Worm (Caenorhabditis elegans) whole organism, young adult: ENCODE results near the gene srh-148.

Experiments used
- B0019.2 ChIP-seq: fragments of 200-800 bp; sonication (Bioruptor generic); conservative IDR thresholded peaks from 2 replicates; pipeline ENCODE4 v1.3.6; 2022; ENCODE audit warnings: missing genetic modification reagents, missing genetic modification characterization, missing compliant biosample characterization
- B0336.3 ChIP-seq: fragments of 200-800 bp; sonication (Bioruptor generic); IDR thresholded peaks from 2 replicates; pipeline ENCODE4 v1.3.6; 2022; ENCODE audit warnings: missing genetic modification characterization, missing compliant biosample characterization
- F10E7.11 ChIP-seq: sonication (generic microtip); optimal IDR thresholded peaks from 2 replicates; lab custom pipeline; 2017; ENCODE audit warnings: mild to moderate bottlenecking, missing genetic modification characterization, moderate library complexity, missing compliant biosample characterization
- F22D6.2 ChIP-seq: sonication (generic microtip); optimal IDR thresholded peaks from 2 replicates; lab custom pipeline; 2016; ENCODE audit warnings: mild to moderate bottlenecking, missing genetic modification characterization, missing compliant biosample characterization
- F23B12.7 ChIP-seq: sonication (generic microtip); optimal IDR thresholded peaks from 2 replicates; lab custom pipeline; 2017; ENCODE audit warnings: missing genetic modification characterization, mild to moderate bottlenecking, missing compliant biosample characterization, antibody characterized with exemption, moderate library complexity; ENCODE audit not compliant: insufficient read depth
- F55B11.4 ChIP-seq: sonication (generic microtip); optimal IDR thresholded peaks from 2 replicates; lab custom pipeline; 2016; ENCODE audit warnings: missing compliant biosample characterization, missing genetic modification characterization, borderline replicate concordance; ENCODE audit not compliant: insufficient read depth
- F57C9.4 ChIP-seq: sonication (generic microtip); optimal IDR thresholded peaks from 2 replicates; lab custom pipeline; 2017; ENCODE audit warnings: mild to moderate bottlenecking, missing genetic modification characterization, missing compliant biosample characterization
- T07F8.4 ChIP-seq: sonication (generic microtip); optimal IDR thresholded peaks from 2 replicates; lab custom pipeline; 2016; ENCODE audit warnings: mild to moderate bottlenecking, missing genetic modification characterization, moderate library complexity, missing compliant biosample characterization
- Y53G8AR.9 ChIP-seq: fragments of 200-800 bp; sonication (Bioruptor generic); conservative IDR thresholded peaks from 2 replicates; pipeline ENCODE4 v1.3.6; 2022; ENCODE audit warnings: missing genetic modification reagents, missing genetic modification characterization, missing compliant biosample characterization
- Y56A3A.18 ChIP-seq: fragments of 200-800 bp; sonication (Bioruptor generic); IDR thresholded peaks from 2 replicates; pipeline ENCODE4 v1.3.6; 2022; ENCODE audit warnings: missing genetic modification reagents, missing genetic modification characterization, missing compliant biosample characterization
- ZK185.1 ChIP-seq: sonication (generic microtip); optimal IDR thresholded peaks from 2 replicates; lab custom pipeline; 2016; ENCODE audit warnings: mild to moderate bottlenecking, missing genetic modification characterization, missing compliant biosample characterization; ENCODE audit not compliant: poor library complexity, severe bottlenecking
- akir-1 ChIP-seq: fragments of 200-800 bp; sonication (Bioruptor generic); optimal IDR thresholded peaks from 2 replicates; lab custom pipeline; 2018; ENCODE audit warnings: mild to moderate bottlenecking, missing genetic modification characterization, moderate library complexity, missing compliant biosample characterization
- atf-7 ChIP-seq: sonication (generic microtip); optimal IDR thresholded peaks from 2 replicates; lab custom pipeline; 2017; ENCODE audit warnings: mild to moderate bottlenecking, missing genetic modification characterization, missing compliant biosample characterization
- bed-1 ChIP-seq: fragments of 200-800 bp; sonication (Bioruptor generic); IDR thresholded peaks from 2 replicates; pipeline ENCODE4 v1.3.6; 2022; ENCODE audit warnings: missing genetic modification reagents, missing genetic modification characterization, missing compliant biosample characterization
- cebp-1 ChIP-seq, 2 experiments: fragments of 200-800 bp in 1 of 2; sonication (Bioruptor generic) in 1 of 2; sonication (generic microtip) in 1 of 2; IDR thresholded peaks in 1 of 2; optimal IDR thresholded peaks in 1 of 2; 2 replicates each; pipeline versions ENCODE4 v1.3.6 to Lab custom; 2017 to 2022; ENCODE audit warnings: missing compliant biosample characterization in 2 of 2, missing genetic modification characterization in 2 of 2, mild to moderate bottlenecking in 1 of 2, missing genetic modification reagents in 1 of 2, moderate library complexity in 1 of 2
- cebp-2 ChIP-seq: fragments of 200-800 bp; sonication (Bioruptor generic); IDR thresholded peaks from 2 replicates; pipeline ENCODE4 v1.3.6; 2022; ENCODE audit warnings: missing genetic modification characterization, missing compliant biosample characterization
- ceh-100 ChIP-seq: fragments of 200-800 bp; sonication (Bioruptor generic); IDR thresholded peaks from 2 replicates; pipeline ENCODE4 v1.3.6; 2022; ENCODE audit warnings: missing genetic modification reagents, missing genetic modification characterization, missing compliant biosample characterization
- ceh-27 ChIP-seq: fragments of 200-800 bp; sonication (Bioruptor generic); optimal IDR thresholded peaks from 2 replicates; lab custom pipeline; 2018; ENCODE audit warnings: mild to moderate bottlenecking, missing genetic modification characterization, moderate library complexity, missing compliant biosample characterization
- ceh-58 ChIP-seq: fragments of 200-800 bp; sonication (Bioruptor generic); IDR thresholded peaks from 2 replicates; pipeline ENCODE4 v1.3.6; 2022; ENCODE audit warnings: missing genetic modification characterization, missing compliant biosample characterization
- die-1 ChIP-seq: sonication (generic microtip); optimal IDR thresholded peaks from 2 replicates; lab custom pipeline; 2016; ENCODE audit warnings: missing genotype, mild to moderate bottlenecking, missing genetic modification characterization, missing compliant biosample characterization
- dox-1 ChIP-seq: fragments of 200-800 bp; sonication (Bioruptor generic); IDR thresholded peaks from 2 replicates; pipeline ENCODE4 v1.3.6; 2022; ENCODE audit warnings: missing genetic modification reagents, missing genetic modification characterization, missing compliant biosample characterization
- ets-4 ChIP-seq: fragments of 200-800 bp; sonication (Bioruptor generic); optimal IDR thresholded peaks from 2 replicates; lab custom pipeline; 2018; ENCODE audit warnings: mild to moderate bottlenecking, missing genetic modification characterization, missing compliant biosample characterization
- fkh-3 ChIP-seq: sonication (generic microtip); optimal IDR thresholded peaks from 2 replicates; lab custom pipeline; 2016; ENCODE audit warnings: mild to moderate bottlenecking, missing genetic modification characterization, missing compliant biosample characterization
- hmg-20 ChIP-seq: fragments of 200-800 bp; sonication (Bioruptor generic); IDR thresholded peaks from 2 replicates; pipeline ENCODE4 v1.3.6; 2022; ENCODE audit warnings: missing genetic modification reagents, missing genetic modification characterization, missing compliant biosample characterization
- hrde-1 ChIP-seq: sonication (generic microtip); optimal IDR thresholded peaks from 2 replicates; lab custom pipeline; 2016; ENCODE audit warnings: missing genetic modification characterization, mild to moderate bottlenecking, missing compliant biosample characterization, moderate library complexity, missing genotype, missing genetic modification reagents, borderline replicate concordance
- madf-8 ChIP-seq: fragments of 200-800 bp; sonication (Bioruptor generic); conservative IDR thresholded peaks from 2 replicates; pipeline ENCODE4 v1.3.6; 2022; ENCODE audit warnings: missing genetic modification reagents, missing genetic modification characterization, missing compliant biosample characterization
- mel-28 ChIP-seq: sonication (generic microtip); optimal IDR thresholded peaks from 2 replicates; lab custom pipeline; 2016; ENCODE audit warnings: borderline replicate concordance, mild to moderate bottlenecking, missing genetic modification characterization, missing compliant biosample characterization
- nfyb-1 ChIP-seq: fragments of 200-800 bp; sonication (Bioruptor generic); IDR thresholded peaks from 2 replicates; pipeline ENCODE4 v1.3.6; 2022; ENCODE audit warnings: missing genetic modification reagents, missing genetic modification characterization, missing compliant biosample characterization
- rcor-1 ChIP-seq: fragments of 200-800 bp; sonication (Bioruptor generic); IDR thresholded peaks from 2 replicates; pipeline ENCODE4 v1.3.6; 2022; ENCODE audit warnings: missing genetic modification reagents, missing genetic modification characterization, missing compliant biosample characterization
- rpc-1 ChIP-seq, 2 experiments: fragments of 150-350 bp in 1 of 2; sonication (generic microtip) in 1 of 2; optimal IDR thresholded peaks; 2 replicates each; lab custom pipeline; 2014 to 2018; ENCODE audit warnings: missing biosample characterization in 1 of 2, missing genetic modification characterization in 1 of 2, missing genetic modification reagents in 1 of 2, missing genotype in 1 of 2
- snpc-1.1 ChIP-seq: sonication (generic microtip); optimal IDR thresholded peaks from 2 replicates; lab custom pipeline; 2017; ENCODE audit warnings: missing genetic modification characterization, mild to moderate bottlenecking, missing compliant biosample characterization, antibody characterized with exemption, moderate library complexity, missing genotype, missing genetic modification reagents; ENCODE audit not compliant: insufficient read depth
- snpc-3.4 ChIP-seq: sonication (generic microtip); optimal IDR thresholded peaks from 2 replicates; lab custom pipeline; 2017; ENCODE audit warnings: missing genetic modification characterization, mild to moderate bottlenecking, missing compliant biosample characterization, antibody characterized with exemption, moderate library complexity, missing genotype, missing genetic modification reagents
- snpc-4 ChIP-seq, 5 experiments: fragments of 150-350 bp in 1 of 5; sonication (generic microtip) in 4 of 5; optimal IDR thresholded peaks; 2 replicates each; lab custom pipeline; 2014 to 2018; ENCODE audit warnings: missing genetic modification characterization in 5 of 5, missing biosample characterization in 3 of 5, antibody characterized with exemption in 2 of 5, mild to moderate bottlenecking in 2 of 5, missing compliant biosample characterization in 2 of 5, missing genotype in 2 of 5, moderate library complexity in 2 of 5, missing genetic modification reagents in 1 of 5
- sptf-2 ChIP-seq: fragments of 200-800 bp; sonication (Bioruptor generic); optimal IDR thresholded peaks from 2 replicates; lab custom pipeline; 2018; ENCODE audit warnings: mild to moderate bottlenecking, missing genetic modification characterization, missing compliant biosample characterization
- tlf-1 ChIP-seq: fragments of 200-800 bp; sonication (Bioruptor generic); optimal IDR thresholded peaks from 2 replicates; lab custom pipeline; 2018; ENCODE audit warnings: mild to moderate bottlenecking, missing genetic modification characterization, missing compliant biosample characterization
- xnd-1 ChIP-seq: sonication (generic microtip); optimal IDR thresholded peaks from 2 replicates; lab custom pipeline; 2016; ENCODE audit warnings: missing genotype, missing genetic modification reagents, missing genetic modification characterization, missing compliant biosample characterization

The srh-148 gene

ce11 chrV:15880705-15881104 is 22.5 kb upstream of the srh-148 start (continued):
- TF ChIP-seq F57C9.4 (tag; lab: Kevin White, UChicago) (no peak), dox-1 (GFP tag; lab: Robert Waterston, UW) (0 out of 2 replicates have a peak, but pooled peaks have one; percentile 23), cebp-1 (GFP tag; IDR thresholded peaks at IDR 0.05; lab: Robert Waterston, UW) (peak; percentile 91), cebp-1 (tag; optimal IDR thresholded peaks at IDR 0.05; lab: Kevin White, UChicago) (peak; percentile 94), B0336.3 (GFP tag; lab: Robert Waterston, UW) (0 out of 2 replicates have a peak, but pooled peaks have one; percentile 35), ceh-58 (no peak), Y56A3A.18 (GFP tag; lab: Robert Waterston, UW) (no peak), sptf-2 (GFP tag; lab: Kevin White, UChicago) (no peak), hrde-1 (tag; lab: Kevin White, UChicago) (no peak), bed-1 (GFP tag; lab: Robert Waterston, UW) (no peak), ceh-27 (no peak), hmg-20 (GFP tag; lab: Robert Waterston, UW) (no peak), fkh-3 (tag; lab: Kevin White, UChicago) (no peak), mel-28 (tag; lab: Kevin White, UChicago) (no peak), akir-1 (GFP tag; lab: Kevin White, UChicago) (no peak), ets-4 (GFP tag; lab: Kevin White, UChicago) (no peak), tlf-1 (GFP tag; lab: Kevin White, UChicago) (no peak), snpc-3.4 (no peak), snpc-1.1 (tag; lab: Kevin White, UChicago) (no peak), F10E7.11 (tag; lab: Kevin White, UChicago) (no peak), Y53G8AR.9 (no peak), nfyb-1 (GFP tag; lab: Robert Waterston, UW) (peak; percentile 60; the same call in 1 of the 2 replicates), atf-7 (tag; lab: Kevin White, UChicago) (peak; percentile 73), madf-8 (GFP tag; lab: Robert Waterston, UW) (no peak)
- TF ChIP-seq, all 124 proteins: peak for 10

DNA sequence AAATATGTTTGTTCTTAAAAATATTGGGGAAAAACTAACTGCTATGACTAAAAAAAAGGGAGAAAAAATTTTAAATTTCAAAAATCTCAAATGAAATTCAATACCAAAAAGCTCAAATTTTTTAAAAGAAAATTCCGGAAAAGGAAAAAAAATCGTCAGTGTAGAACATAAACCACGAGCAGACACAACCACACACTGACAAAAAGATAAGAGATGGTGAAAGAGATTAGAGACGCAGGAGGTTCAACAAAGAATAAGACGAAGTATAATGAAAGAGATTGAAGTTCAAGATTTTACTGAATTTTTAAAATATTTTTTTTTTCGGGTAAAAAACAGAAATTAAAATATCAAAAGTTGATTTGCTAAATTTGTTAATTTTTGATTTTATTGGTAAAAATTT is 21.8 kb upstream of the srh-148 start:
- TF ChIP-seq snpc-1.1 (tag; lab: Kevin White, UChicago) (no peak), ceh-100 (GFP tag; lab: Robert Waterston, UW) (no peak), F57C9.4 (tag; lab: Kevin White, UChicago) (no peak), cebp-2 (GFP tag; lab: Robert Waterston, UW) (no peak), ZK185.1 (tag; lab: Kevin White, UChicago) (no peak), rcor-1 (no peak), tlf-1 (GFP tag; lab: Kevin White, UChicago) (no peak), F55B11.4 (tag; lab: Kevin White, UChicago) (no peak), T07F8.4 (tag; lab: Kevin White, UChicago) (no peak), snpc-4 (GFP tag; optimal IDR thresholded peaks at IDR 0.05; lab: Kevin White, UChicago) (no peak), snpc-4 (tag; optimal IDR thresholded peaks at IDR 0.05; lab: Kevin White, UChicago) (no peak), F22D6.2 (tag; lab: Kevin White, UChicago) (no peak)
- TF ChIP-seq, all 124 proteins: peak for 0

ce11 chrV:15879508-15879907 is 21.3 kb upstream of the srh-148 start, which contains the start of gene nhr-84:
Gene nhr-84, minus strand, starts transcription at chrV:15879608.
- no peak for TF ChIP-seq die-1 (tag; lab: Kevin White, UChicago)
- TF ChIP-seq B0019.2 (GFP tag; lab: Robert Waterston, UW): no peak
- no peak for TF ChIP-seq F23B12.7 (tag; lab: Kevin White, UChicago)
- TF ChIP-seq atf-7 (tag; lab: Kevin White, UChicago): no peak
- TF ChIP-seq rpc-1 (optimal IDR thresholded peaks at IDR 0.05; lab: Kevin White, UChicago): no peak
- TF ChIP-seq rpc-1 (tag; optimal IDR thresholded peaks at IDR 0.05; lab: Kevin White, UChicago): no peak
- no peak for TF ChIP-seq xnd-1 (tag; lab: Kevin White, UChicago)
